Fruit fly (Drosophila melanogaster) whole organism, embryonic: ENCODE data around the gene CG42693.

Source experiments
- Awh ChIP-seq: fragments of 200-800 bp; sonication (Bioruptor generic); IDR thresholded peaks from 2 replicates; pipeline ENCODE4, ENCODE4 v1.3.6; 2022; ENCODE audit warnings: missing biosample characterization, missing genetic modification characterization
- CG1024 ChIP-seq: fragments of 200-800 bp; sonication (Bioruptor generic); IDR thresholded peaks from 2 replicates; pipeline ENCODE4 v1.3.6; 2022; ENCODE audit warnings: missing biosample characterization, missing genetic modification characterization
- CG10462 ChIP-seq: fragments of 200-800 bp; sonication (Bioruptor generic); optimal IDR thresholded peaks from 2 replicates; lab custom pipeline; 2016; ENCODE audit warnings: missing biosample characterization, missing genetic modification characterization
- CG10565 ChIP-seq: fragments of 200-800 bp; sonication (Bioruptor generic); optimal IDR thresholded peaks from 3 replicates; lab custom pipeline; 2016; ENCODE audit warnings: missing biosample characterization, mild to moderate bottlenecking, missing genetic modification characterization
- CG11093 ChIP-seq: fragments of 200-800 bp; sonication (Bioruptor generic); IDR thresholded peaks from 3 replicates; pipeline ENCODE4 v1.3.6; 2022; ENCODE audit warnings: missing biosample characterization, missing genetic modification characterization
- CG11504 ChIP-seq: fragments of 200-800 bp; sonication (Bioruptor generic); optimal IDR thresholded peaks from 3 replicates; lab custom pipeline; 2019; ENCODE audit warnings: missing biosample characterization, mild to moderate bottlenecking, missing genetic modification characterization, moderate library complexity
- CG11695 ChIP-seq: fragments of 200-800 bp; sonication (Bioruptor generic); IDR thresholded peaks from 3 replicates; pipeline ENCODE4 v1.3.6; 2022; ENCODE audit warnings: missing biosample characterization, missing genetic modification characterization
- CG12219 ChIP-seq: fragments of 200-800 bp; sonication (Bioruptor generic); optimal IDR thresholded peaks from 3 replicates; lab custom pipeline; 2018; ENCODE audit warnings: missing biosample characterization, mild to moderate bottlenecking, missing genetic modification characterization
- CG12942 ChIP-seq: fragments of 200-800 bp; sonication (Bioruptor generic); optimal IDR thresholded peaks from 3 replicates; lab custom pipeline; 2016; ENCODE audit warnings: missing biosample characterization, missing genetic modification characterization
- CG13287 ChIP-seq: fragments of 200-800 bp; sonication (Bioruptor generic); IDR thresholded peaks from 2 replicates; pipeline ENCODE4 v1.3.6; 2022; ENCODE audit warnings: missing biosample characterization, missing genetic modification characterization; ENCODE audit not compliant: partially characterized antibody
- CG1529 ChIP-seq: fragments of 200-800 bp; sonication (Bioruptor generic); optimal IDR thresholded peaks from 3 replicates; lab custom pipeline; 2018; ENCODE audit warnings: missing biosample characterization, missing genetic modification characterization
- CG15479 ChIP-seq: fragments of 200-800 bp; sonication (Bioruptor generic); optimal IDR thresholded peaks from 3 replicates; lab custom pipeline; 2019; ENCODE audit warnings: missing biosample characterization, mild to moderate bottlenecking, missing genetic modification characterization, moderate library complexity
- CG17359 ChIP-seq: fragments of 200-800 bp; sonication (Bioruptor generic); optimal IDR thresholded peaks from 3 replicates; lab custom pipeline; 2018; ENCODE audit warnings: missing biosample characterization, mild to moderate bottlenecking, missing genetic modification characterization, moderate library complexity
- CG18262 ChIP-seq: fragments of 200-800 bp; optimal IDR thresholded peaks from 3 replicates; lab custom pipeline; 2019; ENCODE audit warnings: missing biosample characterization, mild to moderate bottlenecking, missing genetic modification characterization, moderate library complexity
- CG31441 ChIP-seq: fragments of 200-800 bp; sonication (Bioruptor generic); IDR thresholded peaks from 2 replicates; pipeline ENCODE4 v1.3.6; 2022; ENCODE audit warnings: missing biosample characterization, missing genetic modification characterization
- CG33213 ChIP-seq: fragments of 200-800 bp; sonication (Bioruptor generic); optimal IDR thresholded peaks from 3 replicates; lab custom pipeline; 2016; ENCODE audit warnings: missing biosample characterization, missing genetic modification characterization
- CG3407 ChIP-seq: fragments of 200-800 bp; sonication (Bioruptor generic); optimal IDR thresholded peaks from 2 replicates; lab custom pipeline; 2018; ENCODE audit warnings: missing biosample characterization, mild to moderate bottlenecking, missing genetic modification characterization
- CG42726 ChIP-seq: fragments of 200-800 bp; sonication (Bioruptor generic); IDR thresholded peaks from 2 replicates; pipeline ENCODE4 v1.3.6; 2022; ENCODE audit warnings: missing biosample characterization, missing genetic modification characterization; ENCODE audit not compliant: partially characterized antibody
- CG6813 ChIP-seq: fragments of 200-800 bp; sonication (Bioruptor generic); optimal IDR thresholded peaks from 2 replicates; lab custom pipeline; 2017; ENCODE audit warnings: missing biosample characterization, missing genetic modification characterization, mild to moderate bottlenecking, moderate library complexity, missing genetic modification reagents
- CG7372 ChIP-seq: fragments of 200-800 bp; sonication (Bioruptor generic); IDR thresholded peaks from 2 replicates; pipeline ENCODE4 v1.3.6; 2022; ENCODE audit warnings: missing biosample characterization, missing genetic modification characterization
- CG7839 ChIP-seq: fragments of 200-800 bp; sonication (Bioruptor generic); optimal IDR thresholded peaks from 3 replicates; lab custom pipeline; 2018; ENCODE audit warnings: missing biosample characterization, mild to moderate bottlenecking, missing genetic modification characterization, moderate library complexity
- CG8924 ChIP-seq: fragments of 200-800 bp; optimal IDR thresholded peaks from 3 replicates; lab custom pipeline; 2019; ENCODE audit warnings: missing biosample characterization, mild to moderate bottlenecking, missing genetic modification characterization, moderate library complexity
- CG9609 ChIP-seq: fragments of 200-800 bp; sonication (Bioruptor generic); optimal IDR thresholded peaks from 3 replicates; lab custom pipeline; 2016; ENCODE audit warnings: missing biosample characterization, missing genetic modification characterization
- D ChIP-seq, 2 experiments: fragments of 200-800 bp in 1 of 2; fragments of >200 bp in 1 of 2; sonication (Bioruptor generic) in 1 of 2; optimal IDR thresholded peaks; 2 replicates in 1 of 2; 3 replicates in 1 of 2; lab custom pipeline; 2017; ENCODE audit warnings: mild to moderate bottlenecking in 1 of 2, missing biosample characterization in 1 of 2, missing genetic modification characterization in 1 of 2, missing genetic modification reagents in 1 of 2
- Deaf1 ChIP-seq: fragments of 200-800 bp; optimal IDR thresholded peaks from 3 replicates; lab custom pipeline; 2019; ENCODE audit warnings: missing biosample characterization, mild to moderate bottlenecking, missing genetic modification characterization, moderate library complexity
- Dip3 ChIP-seq: fragments of 200-800 bp; sonication (Bioruptor generic); optimal IDR thresholded peaks from 3 replicates; lab custom pipeline; 2016; ENCODE audit warnings: missing biosample characterization, missing genetic modification characterization
- Eip74EF ChIP-seq, 2 experiments: fragments of 200-800 bp in 1 of 2; fragments of >200 bp in 1 of 2; sonication (Bioruptor generic) in 1 of 2; optimal IDR thresholded peaks; 2 replicates each; lab custom pipeline; 2017 to 2019; ENCODE audit warnings: missing biosample characterization in 2 of 2, missing genetic modification characterization in 2 of 2, mild to moderate bottlenecking in 1 of 2, moderate library complexity in 1 of 2
- HLHmδ ChIP-seq: fragments of 200-800 bp; sonication (Bioruptor generic); optimal IDR thresholded peaks from 2 replicates; lab custom pipeline; 2018; ENCODE audit warnings: missing biosample characterization, mild to moderate bottlenecking, missing genetic modification characterization, moderate library complexity
- Lpt ChIP-seq: fragments of >200 bp; optimal IDR thresholded peaks from 2 replicates; lab custom pipeline; 2018; ENCODE audit warnings: missing biosample characterization, missing genetic modification characterization
- Nf-YB ChIP-seq: fragments of 200-800 bp; sonication (Bioruptor generic); optimal IDR thresholded peaks from 3 replicates; lab custom pipeline; 2019; ENCODE audit warnings: missing biosample characterization, mild to moderate bottlenecking, missing genetic modification characterization, moderate library complexity
- Xbp1 ChIP-seq: fragments of 200-800 bp; sonication (Bioruptor generic); optimal IDR thresholded peaks from 3 replicates; lab custom pipeline; 2016; ENCODE audit warnings: missing biosample characterization, mild to moderate bottlenecking, missing genetic modification characterization
- abd-A ChIP-seq: fragments of 200-800 bp; sonication (Bioruptor generic); optimal IDR thresholded peaks from 3 replicates; lab custom pipeline; 2019; ENCODE audit warnings: missing biosample characterization, mild to moderate bottlenecking, missing genetic modification characterization, moderate library complexity
- bab2 ChIP-seq: fragments of 200-800 bp; sonication (Bioruptor generic); optimal IDR thresholded peaks from 2 replicates; lab custom pipeline; 2016; ENCODE audit warnings: missing biosample characterization, missing genetic modification characterization
- chif ChIP-seq, 2 experiments: fragments of 200-800 bp; sonication (Bioruptor generic); optimal IDR thresholded peaks; 3 replicates each; lab custom pipeline; 2016; ENCODE audit warnings: missing biosample characterization in 2 of 2, missing genetic modification characterization in 2 of 2
- ci ChIP-seq: fragments of 200-800 bp; sonication (Bioruptor generic); IDR thresholded peaks from 3 replicates; pipeline ENCODE4 v1.3.6; 2022; ENCODE audit warnings: missing biosample characterization, missing genetic modification characterization
- fu2 ChIP-seq: fragments of 200-800 bp; sonication (Bioruptor generic); optimal IDR thresholded peaks from 2 replicates; lab custom pipeline; 2016; ENCODE audit warnings: missing biosample characterization, missing genetic modification characterization
- grn ChIP-seq: fragments of 200-800 bp; sonication (Bioruptor generic); optimal IDR thresholded peaks from 3 replicates; lab custom pipeline; 2017; ENCODE audit warnings: missing biosample characterization, missing genetic modification characterization
- gsb-n ChIP-seq: fragments of 200-800 bp; sonication (Bioruptor generic); optimal IDR thresholded peaks from 3 replicates; lab custom pipeline; 2018; ENCODE audit warnings: missing biosample characterization, mild to moderate bottlenecking, missing genetic modification characterization
- h ChIP-seq: fragments of >200 bp; optimal IDR thresholded peaks from 2 replicates; lab custom pipeline; 2017
- lmd ChIP-seq: fragments of 200-800 bp; sonication (Bioruptor generic); IDR thresholded peaks from 2 replicates; pipeline ENCODE4 v1.3.6; 2022; ENCODE audit warnings: missing biosample characterization, missing genetic modification characterization
- mam ChIP-seq: fragments of 200-800 bp; sonication (Bioruptor generic); optimal IDR thresholded peaks from 3 replicates; lab custom pipeline; 2016; ENCODE audit warnings: missing biosample characterization, missing genetic modification characterization
- nau ChIP-seq: fragments of 200-800 bp; sonication (Bioruptor generic); optimal IDR thresholded peaks from 3 replicates; lab custom pipeline; 2017; ENCODE audit warnings: missing biosample characterization, mild to moderate bottlenecking, missing genetic modification characterization, missing genetic modification reagents
- nom ChIP-seq: fragments of 200-800 bp; sonication (Bioruptor generic); optimal IDR thresholded peaks from 2 replicates; lab custom pipeline; 2017; ENCODE audit warnings: missing biosample characterization, missing genetic modification characterization, mild to moderate bottlenecking, moderate library complexity, missing genetic modification reagents
- so ChIP-seq: fragments of 200-800 bp; sonication (Bioruptor generic); IDR thresholded peaks from 3 replicates; pipeline ENCODE4 v1.3.6; 2022; ENCODE audit warnings: missing biosample characterization, missing genetic modification characterization
- tio ChIP-seq: fragments of 200-800 bp; sonication (Bioruptor generic); optimal IDR thresholded peaks from 2 replicates; lab custom pipeline; 2017; ENCODE audit warnings: missing biosample characterization, missing genetic modification characterization, inconsistent platforms
- vvl ChIP-seq: fragments of 200-800 bp; sonication (Bioruptor generic); IDR thresholded peaks from 2 replicates; pipeline ENCODE4 v1.3.6; 2022; ENCODE audit warnings: missing biosample characterization, missing genetic modification characterization
- wek ChIP-seq: fragments of 200-800 bp; sonication (Bioruptor generic); optimal IDR thresholded peaks from 3 replicates; lab custom pipeline; 2018; ENCODE audit warnings: missing biosample characterization, mild to moderate bottlenecking, missing genetic modification characterization, moderate library complexity

The CG42693 gene

dm6 chr3R:31713306-31714123 lies 5.4 kb upstream of the CG42693 start, which contains the start of gene ttk (continued):
- TF ChIP-seq so (GFP tag; lab: Robert Waterston, UW) (0 out of 3 replicates have a peak, but pooled peaks have one; percentile 50), Nf-YB (peak; percentile 0), CG8924 (tag; lab: Kevin White, UChicago) (peak; percentile 6), CG7372 (no peak), CG6813 (GFP tag; lab: Kevin White, UChicago) (peak; percentile 19), D (optimal IDR thresholded peaks at IDR 0.05; lab: Kevin White, UChicago) (no peak), D (GFP tag; optimal IDR thresholded peaks at IDR 0.05; lab: Kevin White, UChicago) (no peak), nau (GFP tag; lab: Kevin White, UChicago) (no peak), Deaf1 (peak; percentile 87), HLHmδ (GFP tag; lab: Kevin White, UChicago) (peak; percentile 9), tio (GFP tag; lab: Kevin White, UChicago) (no peak), CG13287 (GFP tag; lab: Robert Waterston, UW) (peak; percentile 53), Eip74EF (GFP tag; optimal IDR thresholded peaks at IDR 0.05; lab: Kevin White, UChicago) (peak in 1 of 2 experiments; percentile 16), nom (GFP tag; lab: Kevin White, UChicago) (peak; percentile 68), CG1529 (GFP tag; lab: Kevin White, UChicago) (no peak), lmd (GFP tag; lab: Robert Waterston, UW) (no peak)
- TF ChIP-seq, all 482 proteins: peak for 59

- TF ChIP-seq Lpt (GFP tag; lab: Kevin White, UChicago) (no peak), CG12219 (GFP tag; lab: Kevin White, UChicago) (no peak), Dip3 (GFP tag; lab: Kevin White, UChicago) (no peak), CG33213 (no peak), wek (no peak), CG11093 (0 out of 3 replicates have a peak, but pooled peaks have one; percentile 23), CG11695 (GFP tag; lab: Robert Waterston, UW) (0 out of 3 replicates have a peak, but pooled peaks have one; percentile 16), CG12942 (GFP tag; lab: Kevin White, UChicago) (no peak), grn (GFP tag; lab: Kevin White, UChicago) (peak; percentile 10), CG42726 (GFP tag; lab: Robert Waterston, UW) (no peak), CG10565 (no peak), CG7839 (tag; lab: Kevin White, UChicago) (peak; percentile 25), CG15479 (GFP tag; lab: Kevin White, UChicago) (no peak), gsb-n (tag; lab: Kevin White, UChicago) (peak; percentile 2), vvl (0 out of 2 replicates have a peak, but pooled peaks have one; percentile 36), ci (GFP tag; lab: Robert Waterston, UW) (peak; percentile 53; the same call in 1 of the 3 replicates), CG1024 (GFP tag; lab: Robert Waterston, UW) (0 out of 2 replicates have a peak, but pooled peaks have one; percentile 15), fu2 (GFP tag; lab: Kevin White, UChicago) (no peak), CG3407 (GFP tag; lab: Kevin White, UChicago) (no peak), Xbp1 (peak; percentile 36), bab2 (GFP tag; lab: Kevin White, UChicago) (no peak), abd-A (tag; lab: Kevin White, UChicago) (no peak), mam (GFP tag; lab: Kevin White, UChicago) (no peak), CG31441 (GFP tag; lab: Robert Waterston, UW) (peak; percentile 24; the same call in 1 of the 2 replicates), CG10462 (no peak), chif (GFP tag; optimal IDR thresholded peaks at IDR 0.05; lab: Kevin White, UChicago) (peak in 1 of 2 experiments; percentile 9), h (lab: Kevin White, UChicago) (no peak), CG11504 (tag; lab: Kevin White, UChicago) (peak; percentile 45), CG9609 (GFP tag; lab: Kevin White, UChicago) (no peak), CG17359 (tag; lab: Kevin White, UChicago) (peak; percentile 28), CG18262 (tag; lab: Kevin White, UChicago) (peak; percentile 32), Awh (peak; percentile 41; the same call in 1 of the 2 replicates)
Observed at dm6 chr3R:31712585-31712984, 4.4 kb upstream of the CG42693 start.
